In the genomic region with DNA sequence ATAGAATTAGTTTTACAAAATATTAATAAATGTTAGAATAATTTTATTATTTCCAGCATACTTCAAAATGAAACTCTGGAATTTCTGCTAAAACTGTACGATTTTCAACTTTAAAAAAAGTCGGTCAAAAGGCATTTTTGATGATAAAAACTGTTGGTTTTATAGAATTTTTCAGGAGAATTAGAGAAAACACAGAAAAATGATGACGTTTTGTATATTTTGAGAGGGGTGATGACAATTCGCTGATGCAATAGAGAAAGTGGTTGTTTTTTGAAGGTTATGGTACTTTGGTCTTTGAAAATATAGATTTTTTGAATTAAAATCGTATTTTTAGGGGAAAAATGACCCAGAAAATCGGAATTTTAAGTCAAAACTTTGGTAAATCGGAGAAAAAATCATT, we compare ENCODE assay signal across 1 worm cellular context.
TF ChIP-seq lines count a peak whose summit lies in the region.

No protein-coding gene starts in this region.

TF ChIP-seq in whole organism, L2 larva, 48 proteins besides CTCF, POLR2A, EP300 and RAD21 (continued from another document):
- TF ChIP-seq ztf-11 (tag; optimal IDR thresholded peaks at IDR 0.05; lab: Kevin White, UChicago) (no peak), ceh-82 (tag; optimal IDR thresholded peaks at IDR 0.05; lab: Kevin White, UChicago) (no peak), nhr-21 (tag; optimal IDR thresholded peaks at IDR 0.05; lab: Kevin White, UChicago) (no peak), elt-1 (tag; optimal IDR thresholded peaks at IDR 0.05; lab: Kevin White, UChicago) (no peak), nhr-23 (tag; optimal IDR thresholded peaks at IDR 0.05; lab: Kevin White, UChicago) (no peak), peb-1 (tag; optimal IDR thresholded peaks at IDR 0.05; lab: Kevin White, UChicago) (no peak), ama-1 (optimal IDR thresholded peaks at IDR 0.05; lab: Kevin White, UChicago) (no peak), lsy-2 (tag; optimal IDR thresholded peaks at IDR 0.05; lab: Kevin White, UChicago) (peak in 1 of 2 experiments; percentile 5), Y55F3AM.14 (GFP tag; optimal IDR thresholded peaks at IDR 0.05; lab: Kevin White, UChicago) (no peak), lin-11 (tag; optimal IDR thresholded peaks at IDR 0.05; lab: Kevin White, UChicago) (no peak), aly-2 (tag; optimal IDR thresholded peaks at IDR 0.05; lab: Kevin White, UChicago) (no peak), nhr-129 (tag; optimal IDR thresholded peaks at IDR 0.05; lab: Kevin White, UChicago) (peak; percentile 68)
